Fruit fly (Drosophila melanogaster) whole organism, wandering third instar larva: Measurements from ENCODE around the gene CG13481.

Experiments
- Jra ChIP-seq: sonication (Bioruptor generic); optimal IDR thresholded peaks from 2 replicates; lab custom pipeline; 2016; ENCODE audit warnings: missing biosample characterization, missing genetic modification characterization
- dmrt93B ChIP-seq: fragments of 200-800 bp; sonication (Bioruptor generic); optimal IDR thresholded peaks from 2 replicates; lab custom pipeline; 2018; ENCODE audit warnings: missing biosample characterization, mild to moderate bottlenecking, missing genetic modification characterization
- fru ChIP-seq: fragments of 200-800 bp; sonication (Bioruptor generic); optimal IDR thresholded peaks from 3 replicates; lab custom pipeline; 2016; ENCODE audit warnings: missing biosample characterization, mild to moderate bottlenecking, missing genetic modification characterization
- h ChIP-seq: fragments of 200-800 bp; sonication (Bioruptor generic); optimal IDR thresholded peaks from 3 replicates; lab custom pipeline; 2016; ENCODE audit warnings: missing biosample characterization, mild to moderate bottlenecking, missing genetic modification characterization
- jim ChIP-seq: fragments of 175-275, 200-325 bp; sonication (Bioruptor generic); optimal IDR thresholded peaks from 2 replicates; lab custom pipeline; 2016; ENCODE audit warnings: missing biosample characterization, mild to moderate bottlenecking, missing genetic modification characterization
- pan ChIP-seq: fragments of >200 bp; optimal IDR thresholded peaks from 2 replicates; lab custom pipeline; 2017
- usp ChIP-seq: fragments of >200 bp; optimal IDR thresholded peaks from 2 replicates; lab custom pipeline; 2017; ENCODE audit warnings: missing biosample characterization, missing genetic modification characterization

- no peak for TF ChIP-seq usp (GFP tag; lab: Kevin White, UChicago)
- no peak for TF ChIP-seq fru (GFP tag; lab: Kevin White, UChicago)
- TF ChIP-seq h (GFP tag; lab: Kevin White, UChicago) = no peak
- no peak for TF ChIP-seq dmrt93B (GFP tag; lab: Kevin White, UChicago)
- TF ChIP-seq jim (GFP tag; lab: Kevin White, UChicago) = no peak
- TF ChIP-seq Jra (GFP tag; lab: Kevin White, UChicago) = no peak
- no peak for TF ChIP-seq pan (lab: Kevin White, UChicago)
Observed at dm6 chr3L:14397020-14397602, 27.6 kb upstream of the CG13481 start.
